Worm (Caenorhabditis elegans): ENCODE data around the gene F36G9.15.
"Not testable (repeated sequence)": the region's sequence is repeated elsewhere in the genome, so short reads cannot be mapped to it uniquely, and the experiment has no call there.

Gene F36G9.15

DNA sequence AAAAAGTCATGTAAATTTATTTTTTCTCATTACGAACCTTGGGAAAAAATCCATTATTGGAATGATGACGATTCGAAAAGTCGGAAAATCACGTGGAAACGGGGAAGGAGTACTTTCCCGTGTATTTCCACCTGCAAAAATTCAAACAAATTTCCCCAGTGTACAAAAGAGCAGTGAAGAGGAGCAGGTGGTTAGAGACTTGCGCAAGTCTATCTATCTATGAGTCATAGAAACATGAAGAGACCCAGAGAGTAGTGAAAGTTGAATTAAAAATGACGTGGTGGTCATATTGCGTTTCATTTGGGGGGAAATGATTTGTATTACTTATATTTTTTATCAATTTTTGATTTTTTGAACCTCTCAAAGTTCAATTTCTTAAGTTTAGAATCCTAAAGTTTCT, 12.5 kb upstream of the F36G9.15 start, which contains the start of gene nhr-50 (continued):
- TF ChIP-seq jun-1 (tag; optimal IDR thresholded peaks at IDR 0.05) (peak; percentile 93), lin-35 (GFP tag; optimal IDR thresholded peaks at IDR 0.05) (peak; percentile 13 to 27), elt-2 (tag; optimal IDR thresholded peaks at IDR 0.05) (peak; percentile 83), ama-1 (optimal IDR thresholded peaks at IDR 0.05) (no peak), elt-3 (tag; optimal IDR thresholded peaks at IDR 0.05) (peak in 1 of 6 experiments; percentile 21), swsn-7 (tag; optimal IDR thresholded peaks at IDR 0.05) (peak; percentile 36), snpc-4 (tag; optimal IDR thresholded peaks at IDR 0.05) (peak; percentile 5), ceh-8 (GFP tag; optimal IDR thresholded peaks at IDR 0.05) (peak; percentile 38), sptf-1 (tag; optimal IDR thresholded peaks at IDR 0.05) (no peak), dpl-1 (GFP tag; optimal IDR thresholded peaks at IDR 0.05) (peak in 1 of 3 experiments; percentile 30), nhr-85 (tag) (peak; percentile 85), nhr-47 (tag; optimal IDR thresholded peaks at IDR 0.05) (peak; percentile 61), nhr-90 (tag; optimal IDR thresholded peaks at IDR 0.05; ENCODE audit: poor library complexity) (peak; percentile 36), hlh-17 (GFP tag; optimal IDR thresholded peaks at IDR 0.05; ENCODE audit: borderline replicate concordance) (no peak), C34B4.2 (tag; optimal IDR thresholded peaks at IDR 0.05) (no peak)

- TF ChIP-seq efl-1 (optimal IDR thresholded peaks at IDR 0.05) (no peak), efl-1 (GFP tag; optimal IDR thresholded peaks at IDR 0.05 in 1 of 2) (peak in 1 of 2 experiments; percentile 70), mep-1 (tag; optimal IDR thresholded peaks at IDR 0.05) (no peak)
Measured at ce11 chrV:15996655-15997186, 8.7 kb upstream of the F36G9.15 start, which contains the start of the genes C06C6.9 and C06C6.8. TSS of gene C06C6.9 (minus strand) at chrV:15996755. TSS of gene C06C6.8 (plus strand) at chrV:15997136.

ce11 chrV:15991850-15992249, 3.9 kb upstream of the F36G9.15 start, which contains the start of gene C06C6.7:
TSS of gene C06C6.7 (plus strand) at chrV:15992150.
- TF ChIP-seq snu-23 (GFP tag; optimal IDR thresholded peaks at IDR 0.05); egl-27 (tag; optimal IDR thresholded peaks at IDR 0.05); lir-3 (tag; optimal IDR thresholded peaks at IDR 0.05; ENCODE audit: poor library complexity): not testable (repeated sequence)

DNA sequence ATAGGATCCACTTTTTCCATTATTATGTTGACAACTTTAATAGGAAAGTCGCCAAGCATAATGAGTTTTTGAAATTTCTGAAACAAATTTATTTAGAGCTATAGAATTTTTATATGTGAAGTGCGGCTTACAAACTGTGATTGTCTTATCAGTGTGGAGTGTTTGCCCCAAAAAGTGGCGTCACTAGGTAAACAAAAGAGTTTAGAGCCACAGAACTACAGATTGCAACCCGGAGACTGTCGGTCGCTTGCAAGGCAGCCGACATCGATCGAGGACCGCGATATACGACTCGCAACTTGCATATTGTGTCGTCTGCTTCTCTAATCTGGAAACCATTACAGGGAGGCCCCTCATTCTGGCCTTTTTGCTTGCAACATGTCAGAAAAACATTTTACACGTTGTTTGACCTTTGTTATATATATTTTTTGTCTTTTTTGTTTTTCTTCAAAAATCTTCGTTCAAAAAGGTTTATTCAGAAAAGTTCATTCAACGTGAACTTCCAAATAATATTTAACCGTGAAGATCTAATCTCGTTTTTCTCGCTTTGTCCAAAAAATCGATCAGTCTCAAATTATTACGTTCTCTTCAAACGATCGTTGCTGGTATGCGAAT, 5.1 kb downstream of the F36G9.15 start, which contains the start of the genes fbxa-99 and F36G9.13:
fbxa-99 (minus strand) TSS at position 122 of the 612 bp plus-strand sequence.
F36G9.13 (plus strand) TSS at position 562 of the 612 bp plus-strand sequence.
- no peak for TF ChIP-seq C16A3.4 (tag; optimal IDR thresholded peaks at IDR 0.05)
- TF ChIP-seq egl-27 (tag; optimal IDR thresholded peaks at IDR 0.05): no peak
- peak in 1 of 2 experiments; percentile 12 for TF ChIP-seq lin-35 (GFP tag; optimal IDR thresholded peaks at IDR 0.05)
- TF ChIP-seq snpc-4 (tag; optimal IDR thresholded peaks at IDR 0.05): peak; percentile 67
- TF ChIP-seq elt-2 (tag; optimal IDR thresholded peaks at IDR 0.05): peak; percentile 72
- TF ChIP-seq alr-1 (tag; optimal IDR thresholded peaks at IDR 0.05; ENCODE audit: borderline replicate concordance): no peak

- TF ChIP-seq lsy-2 (tag; optimal IDR thresholded peaks at IDR 0.05) (no peak), nhr-90 (tag; optimal IDR thresholded peaks at IDR 0.05; ENCODE audit: poor library complexity) (no peak), elt-2 (tag; optimal IDR thresholded peaks at IDR 0.05) (peak; percentile 84)
Measured at ce11 chrV:15978232-15978764, 9.7 kb downstream of the F36G9.15 start, which contains the start of gene oac-20. TSS of gene oac-20 (plus strand) at chrV:15978714.

DNA sequence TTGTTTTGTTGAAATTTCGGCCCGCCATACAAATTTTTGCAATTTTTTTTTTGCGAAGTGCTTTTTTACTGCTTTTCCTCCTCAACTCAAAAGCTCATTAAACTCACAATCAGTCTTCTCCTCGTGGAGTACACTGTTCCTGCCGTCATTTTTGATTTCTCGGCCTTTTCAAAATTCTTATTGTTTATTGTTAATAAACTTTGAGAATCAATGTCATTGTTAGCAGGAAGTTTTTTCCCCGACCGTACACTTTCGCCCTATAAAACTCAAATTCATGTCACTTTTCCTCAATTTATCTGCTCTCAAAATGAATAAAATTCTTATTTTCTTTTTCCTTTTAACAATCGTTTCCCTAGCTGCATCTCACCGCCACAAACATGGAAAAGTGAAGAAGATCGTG, 12.1 kb downstream of the F36G9.15 start, which contains the start of gene clec-232:
clec-232 (plus strand) TSS at position 301 of the 400 bp plus-strand sequence.
- TF ChIP-seq jun-1 (tag; optimal IDR thresholded peaks at IDR 0.05): no peak
- no peak for TF ChIP-seq aha-1 (tag; optimal IDR thresholded peaks at IDR 0.05)
- no peak for TF ChIP-seq lir-3 (tag; optimal IDR thresholded peaks at IDR 0.05; ENCODE audit: poor library complexity)
- TF ChIP-seq unc-62 (GFP tag; optimal IDR thresholded peaks at IDR 0.05): no peak
- TF ChIP-seq snu-23 (GFP tag; optimal IDR thresholded peaks at IDR 0.05): no peak
- TF ChIP-seq nhr-85 (tag): no peak
- TF ChIP-seq zag-1 (tag; optimal IDR thresholded peaks at IDR 0.05): no peak
